Worm (Caenorhabditis elegans) whole organism, L4/young adult: ENCODE measurements around the gene F16G10.9.

Experiments used
- W03F9.2 ChIP-seq: fragments of 150-350 bp; optimal IDR thresholded peaks from 2 replicates; lab custom pipeline; 2014; ENCODE audit warnings: missing biosample characterization, missing genetic modification characterization
- dao-5 ChIP-seq: sonication (generic microtip); optimal IDR thresholded peaks from 2 replicates; lab custom pipeline; 2016; ENCODE audit warnings: missing genotype, missing genetic modification characterization, moderate library complexity, missing compliant biosample characterization
- him-1 ChIP-seq: sonication (generic microtip); optimal IDR thresholded peaks from 2 replicates; lab custom pipeline; 2016; ENCODE audit warnings: missing genotype, missing genetic modification reagents, missing genetic modification characterization, missing compliant biosample characterization

DNA sequence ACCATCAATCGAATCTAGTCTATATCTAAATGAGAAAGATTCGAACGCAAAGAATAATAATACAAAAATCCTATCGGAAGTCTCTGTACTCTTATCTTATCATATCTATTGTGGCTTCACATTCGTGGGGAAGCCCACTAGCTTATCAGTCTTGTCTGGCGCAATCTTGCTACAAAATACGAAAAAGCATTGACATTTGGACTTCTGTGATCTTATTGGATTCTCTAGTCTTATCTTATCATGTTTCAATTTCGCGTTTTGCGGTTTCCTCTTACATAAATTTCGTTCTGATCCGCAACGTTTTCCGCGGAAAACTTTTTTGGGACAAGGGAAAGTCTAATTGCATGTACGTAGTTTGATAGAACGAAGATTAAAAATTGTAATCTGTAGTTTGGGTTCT lies 14.4 kb upstream of the F16G10.9 start:
- no peak for TF ChIP-seq dao-5 (tag; lab: Kevin White, UChicago)
- TF ChIP-seq him-1 (tag; lab: Kevin White, UChicago), result no peak
- TF ChIP-seq W03F9.2 (tag; lab: Kevin White, UChicago), result no peak
